Worm (Caenorhabditis elegans): Measurements from ENCODE around the gene pmk-3.

The pmk-3 gene

ce11 chrIV:8136005-8136512, 3.0 kb upstream of the pmk-3 start, which contains the start of the genes isp-1 and islo-1 (continued):
- TF ChIP-seq sptf-1 (tag; optimal IDR thresholded peaks at IDR 0.05) = no peak
- peak; percentile 34 for TF ChIP-seq irx-1 (tag; optimal IDR thresholded peaks at IDR 0.05)
- no peak for TF ChIP-seq pax-3 (tag; optimal IDR thresholded peaks at IDR 0.05)
- TF ChIP-seq swsn-7 (tag; optimal IDR thresholded peaks at IDR 0.05) = peak; percentile 24
- TF ChIP-seq nhr-12 (tag; optimal IDR thresholded peaks at IDR 0.05) = no peak
- no peak for TF ChIP-seq nhr-11 (tag; optimal IDR thresholded peaks at IDR 0.05)
- no peak for TF ChIP-seq pqm-1 (tag; optimal IDR thresholded peaks at IDR 0.05)

- TF ChIP-seq sptf-1 (tag; optimal IDR thresholded peaks at IDR 0.05) (no peak), fkh-4 (tag; optimal IDR thresholded peaks at IDR 0.05; ENCODE audit: borderline replicate concordance) (peak; percentile 74), C34B4.2 (tag; optimal IDR thresholded peaks at IDR 0.05) (no peak), snu-23 (GFP tag; optimal IDR thresholded peaks at IDR 0.05) (no peak), nhr-71 (tag; optimal IDR thresholded peaks at IDR 0.05) (no peak), efl-3 (GFP tag; optimal IDR thresholded peaks at IDR 0.05) (no peak), dsc-1 (tag; optimal IDR thresholded peaks at IDR 0.05) (peak; percentile 93), lin-13 (GFP tag; optimal IDR thresholded peaks at IDR 0.05) (no peak)
Observed at ce11 chrIV:8136548-8136947, 2.5 kb upstream of the pmk-3 start.

- TF ChIP-seq grh-1 (GFP tag; IDR thresholded peaks at IDR 0.05) = no peak
- no peak for TF ChIP-seq nhr-76 (tag; optimal IDR thresholded peaks at IDR 0.05)
- TF ChIP-seq nhr-71 (tag; optimal IDR thresholded peaks at IDR 0.05) = peak; percentile 68
- TF ChIP-seq fos-1 (tag; optimal IDR thresholded peaks at IDR 0.05) = peak; percentile 28
- TF ChIP-seq aly-2 (tag; optimal IDR thresholded peaks at IDR 0.05) = no peak
- TF ChIP-seq unc-130 (tag; optimal IDR thresholded peaks at IDR 0.05) = no peak
- TF ChIP-seq lsy-2 (tag; optimal IDR thresholded peaks at IDR 0.05) = peak; percentile 34 to 37
- no peak for TF ChIP-seq egl-13 (tag; optimal IDR thresholded peaks at IDR 0.05)
- TF ChIP-seq nhr-90 (tag; optimal IDR thresholded peaks at IDR 0.05; ENCODE audit: poor library complexity) = no peak
- no peak for TF ChIP-seq hlh-17 (GFP tag; optimal IDR thresholded peaks at IDR 0.05; ENCODE audit: borderline replicate concordance)
- TF ChIP-seq tlp-1 (tag; optimal IDR thresholded peaks at IDR 0.05) = no peak
- TF ChIP-seq ztf-11 (tag; optimal IDR thresholded peaks at IDR 0.05) = no peak
- TF ChIP-seq blmp-1 (tag; optimal IDR thresholded peaks at IDR 0.05) = no peak
- TF ChIP-seq nhr-19 (GFP tag; conservative IDR thresholded peaks at IDR 0.05) = no peak
- TF ChIP-seq dsc-1 (tag; optimal IDR thresholded peaks at IDR 0.05) = peak; percentile 98
- peak; percentile 79 for TF ChIP-seq fkh-8 (tag; optimal IDR thresholded peaks at IDR 0.05)
- peak; percentile 21 to 24 for TF ChIP-seq efl-1 (optimal IDR thresholded peaks at IDR 0.05)
- no peak for TF ChIP-seq efl-1 (GFP tag; optimal IDR thresholded peaks at IDR 0.05 in 1 of 2)
- no peak for TF ChIP-seq unc-62 (GFP tag; optimal IDR thresholded peaks at IDR 0.05)
- no peak for TF ChIP-seq mdl-1 (tag; optimal IDR thresholded peaks at IDR 0.05)
- peak; percentile 70 for TF ChIP-seq pax-3 (tag; optimal IDR thresholded peaks at IDR 0.05)
- TF ChIP-seq egl-27 (tag; optimal IDR thresholded peaks at IDR 0.05) = no peak
- TF ChIP-seq skn-1 (tag; optimal IDR thresholded peaks at IDR 0.05) = no peak
- TF ChIP-seq C16A3.4 (tag; optimal IDR thresholded peaks at IDR 0.05) = no peak
- no peak for TF ChIP-seq ceh-90 (tag; optimal IDR thresholded peaks at IDR 0.05)
- TF ChIP-seq nhr-84 (tag; optimal IDR thresholded peaks at IDR 0.05) = no peak
- no peak for TF ChIP-seq ets-5 (GFP tag; IDR thresholded peaks at IDR 0.05)
- TF ChIP-seq ama-1 (optimal IDR thresholded peaks at IDR 0.05) = no peak
- TF ChIP-seq unc-98 (GFP tag; IDR thresholded peaks at IDR 0.05) = no peak
- no peak for TF ChIP-seq tbx-2 (tag; optimal IDR thresholded peaks at IDR 0.05)
- no peak for TF ChIP-seq mep-1 (tag; optimal IDR thresholded peaks at IDR 0.05)
- TF ChIP-seq fkh-10 (GFP tag; optimal IDR thresholded peaks at IDR 0.05) = no peak
- TF ChIP-seq vab-15 (tag; optimal IDR thresholded peaks at IDR 0.05) = no peak
- TF ChIP-seq rnt-1 (tag; optimal IDR thresholded peaks at IDR 0.05) = no peak
- TF ChIP-seq lin-39 (tag; optimal IDR thresholded peaks at IDR 0.05) = no peak
- no peak for TF ChIP-seq elt-3 (tag; optimal IDR thresholded peaks at IDR 0.05)
- no peak for TF ChIP-seq lin-13 (GFP tag; optimal IDR thresholded peaks at IDR 0.05)
- no peak for TF ChIP-seq unc-30 (tag; optimal IDR thresholded peaks at IDR 0.05)
- no peak for TF ChIP-seq ceh-88 (GFP tag; IDR thresholded peaks at IDR 0.05)
Observed at ce11 chrIV:8142735-8143550, 3.9 kb downstream of the pmk-3 start, which contains the start of gene pmk-2. Gene pmk-2, plus strand, starts transcription at chrIV:8143500.

All from whole organism, L1 larva.